Worm (Caenorhabditis elegans): ENCODE data around the gene C54H2.4.
A peak's percentile ranks its signal among the peaks of the same experiment; 100 is the strongest.

The C54H2.4 gene

DNA sequence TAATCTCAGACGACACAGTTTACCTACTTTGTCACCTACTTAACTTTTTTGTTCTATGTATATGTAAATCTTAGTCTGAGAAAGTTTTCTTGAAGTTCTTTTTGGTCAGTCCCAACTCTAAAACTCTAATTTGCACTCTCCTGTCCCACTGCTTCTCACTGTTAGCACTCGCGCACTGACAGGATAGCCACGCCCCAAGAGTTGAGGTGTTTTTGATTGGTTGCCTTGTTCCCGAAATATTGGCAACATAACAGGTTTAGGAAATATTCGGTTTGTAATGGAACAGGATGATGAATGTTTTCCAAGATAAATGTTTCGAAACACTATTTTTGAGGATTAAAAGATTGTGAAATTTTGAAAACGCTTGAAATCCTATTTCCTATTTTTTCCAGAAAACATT is 46.5 kb upstream of the C54H2.4 start:
- TF ChIP-seq mab-5 (tag; optimal IDR thresholded peaks at IDR 0.05), result no peak
- TF ChIP-seq mls-2 (tag; optimal IDR thresholded peaks at IDR 0.05), result no peak
- no peak for TF ChIP-seq ces-1 (GFP tag; optimal IDR thresholded peaks at IDR 0.05)
- TF ChIP-seq hlh-1 (tag; optimal IDR thresholded peaks at IDR 0.05), result no peak
- no peak for TF ChIP-seq nhr-28 (tag; optimal IDR thresholded peaks at IDR 0.05)
- TF ChIP-seq nhr-2 (tag; optimal IDR thresholded peaks at IDR 0.05), result no peak
- no peak for TF ChIP-seq nhr-237 (tag; optimal IDR thresholded peaks at IDR 0.05)
- TF ChIP-seq flh-1 (GFP tag; optimal IDR thresholded peaks at IDR 0.05), result no peak
- no peak for TF ChIP-seq drap-1 (GFP tag; optimal IDR thresholded peaks at IDR 0.05)
- no peak for TF ChIP-seq ceh-83 (GFP tag; optimal IDR thresholded peaks at IDR 0.05)
- TF ChIP-seq blmp-1 (tag; optimal IDR thresholded peaks at IDR 0.05), result no peak
- TF ChIP-seq sptf-1 (tag; optimal IDR thresholded peaks at IDR 0.05), result no peak
- TF ChIP-seq ceh-43 (GFP tag; optimal IDR thresholded peaks at IDR 0.05), result no peak
- no peak for TF ChIP-seq ham-2 (GFP tag; optimal IDR thresholded peaks at IDR 0.05)
- no peak for TF ChIP-seq nhr-76 (tag; optimal IDR thresholded peaks at IDR 0.05)
- no peak for TF ChIP-seq nhr-12 (tag; optimal IDR thresholded peaks at IDR 0.05)
- TF ChIP-seq mep-1 (tag; optimal IDR thresholded peaks at IDR 0.05), result no peak

DNA sequence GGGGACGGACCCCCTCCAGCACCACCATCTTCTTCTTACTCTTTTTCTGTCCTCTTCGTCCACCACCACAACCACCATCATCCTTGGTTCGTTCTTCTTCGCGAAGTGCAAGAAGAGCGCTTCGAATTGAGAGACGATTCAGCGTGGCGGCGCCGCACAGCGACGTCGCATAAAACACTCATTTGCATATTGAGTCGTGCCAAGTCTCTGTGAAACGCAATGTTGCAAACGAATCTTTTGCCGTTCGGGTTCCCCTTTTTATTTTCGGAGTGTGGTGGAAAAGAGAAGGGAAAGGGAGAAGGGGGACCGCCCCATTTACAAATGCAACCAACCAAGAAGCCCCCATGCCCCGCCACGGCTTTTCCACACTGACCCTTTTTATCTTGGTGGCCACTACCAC is 45.8 kb upstream of the C54H2.4 start:
- no peak for TF ChIP-seq nhr-237 (tag; optimal IDR thresholded peaks at IDR 0.05)
- TF ChIP-seq bed-3 (GFP tag; optimal IDR thresholded peaks at IDR 0.05), result no peak
- TF ChIP-seq ceh-43 (GFP tag; optimal IDR thresholded peaks at IDR 0.05), result no peak
- TF ChIP-seq sptf-1 (tag; optimal IDR thresholded peaks at IDR 0.05), result peak; percentile 14
- TF ChIP-seq blmp-1 (tag; optimal IDR thresholded peaks at IDR 0.05), result no peak
- TF ChIP-seq unc-39 (tag; optimal IDR thresholded peaks at IDR 0.05), result no peak
- TF ChIP-seq zip-8 (tag; optimal IDR thresholded peaks at IDR 0.05), result no peak
- no peak for TF ChIP-seq flh-1 (GFP tag; optimal IDR thresholded peaks at IDR 0.05)
- peak; percentile 73 for TF ChIP-seq mls-2 (tag; optimal IDR thresholded peaks at IDR 0.05)
- TF ChIP-seq ham-2 (GFP tag; optimal IDR thresholded peaks at IDR 0.05), result peak; percentile 13
- peak; percentile 24 for TF ChIP-seq ces-1 (GFP tag; optimal IDR thresholded peaks at IDR 0.05)
- no peak for TF ChIP-seq snpc-4 (tag; optimal IDR thresholded peaks at IDR 0.05)
- TF ChIP-seq elt-3 (tag; optimal IDR thresholded peaks at IDR 0.05), result no peak
- TF ChIP-seq nhr-76 (tag; optimal IDR thresholded peaks at IDR 0.05), result no peak
- TF ChIP-seq lin-13 (tag; optimal IDR thresholded peaks at IDR 0.05), result no peak
- no peak for TF ChIP-seq unc-62 (GFP tag; optimal IDR thresholded peaks at IDR 0.05)
- TF ChIP-seq mab-5 (tag; optimal IDR thresholded peaks at IDR 0.05), result no peak
- TF ChIP-seq sem-2 (GFP tag; optimal IDR thresholded peaks at IDR 0.05), result no peak
- no peak for TF ChIP-seq ztf-11 (tag; optimal IDR thresholded peaks at IDR 0.05)
- TF ChIP-seq unc-120 (tag; optimal IDR thresholded peaks at IDR 0.05; ENCODE audit: poor library complexity, severe bottlenecking), result peak; percentile 50
- no peak for TF ChIP-seq ceh-83 (GFP tag; optimal IDR thresholded peaks at IDR 0.05)
- no peak for TF ChIP-seq pha-4 (tag; optimal IDR thresholded peaks at IDR 0.05)
- peak; percentile 11 for TF ChIP-seq cnd-1 (tag; optimal IDR thresholded peaks at IDR 0.05)
- TF ChIP-seq M03D4.4 (tag; optimal IDR thresholded peaks at IDR 0.05), result peak; percentile 50
- TF ChIP-seq tbx-8 (GFP tag; optimal IDR thresholded peaks at IDR 0.05), result no peak
- TF ChIP-seq hlh-1 (tag; optimal IDR thresholded peaks at IDR 0.05), result no peak
- TF ChIP-seq lin-32 (GFP tag; optimal IDR thresholded peaks at IDR 0.05), result no peak
- no peak for TF ChIP-seq nhr-28 (tag; optimal IDR thresholded peaks at IDR 0.05)
- TF ChIP-seq nhr-2 (tag; optimal IDR thresholded peaks at IDR 0.05), result no peak
- no peak for TF ChIP-seq elt-1 (tag; optimal IDR thresholded peaks at IDR 0.05; ENCODE audit: borderline replicate concordance, insufficient read depth)
- TF ChIP-seq drap-1 (GFP tag; optimal IDR thresholded peaks at IDR 0.05), result peak; percentile 54
- no peak for TF ChIP-seq mep-1 (tag; optimal IDR thresholded peaks at IDR 0.05)
- no peak for TF ChIP-seq lsy-2 (tag; optimal IDR thresholded peaks at IDR 0.05)

DNA sequence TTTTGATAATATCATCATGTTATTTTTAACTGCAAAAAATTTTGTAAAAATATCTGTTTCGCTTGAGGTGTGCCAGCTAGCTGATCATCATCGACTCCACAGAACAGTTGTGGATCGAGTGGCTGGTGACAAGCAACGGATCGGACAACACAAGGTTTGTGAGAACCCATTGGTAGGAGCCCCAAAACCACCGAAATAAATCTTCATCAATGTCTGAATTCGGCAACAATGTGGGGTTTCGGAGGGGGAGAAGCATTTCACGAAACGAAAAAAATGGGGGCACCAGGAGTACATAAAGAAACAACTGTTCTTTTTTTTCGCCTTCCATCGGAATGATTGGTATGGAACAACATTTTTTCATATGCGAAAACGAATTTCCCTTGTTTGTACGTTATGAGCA is 44.8 kb upstream of the C54H2.4 start:
- TF ChIP-seq mep-1 (tag; optimal IDR thresholded peaks at IDR 0.05) (no peak), ceh-39 (tag; optimal IDR thresholded peaks at IDR 0.05) (no peak), mls-2 (tag; optimal IDR thresholded peaks at IDR 0.05) (no peak), blmp-1 (tag; optimal IDR thresholded peaks at IDR 0.05) (no peak), sem-2 (GFP tag; optimal IDR thresholded peaks at IDR 0.05) (no peak), hlh-1 (tag; optimal IDR thresholded peaks at IDR 0.05) (peak; percentile 49)

DNA sequence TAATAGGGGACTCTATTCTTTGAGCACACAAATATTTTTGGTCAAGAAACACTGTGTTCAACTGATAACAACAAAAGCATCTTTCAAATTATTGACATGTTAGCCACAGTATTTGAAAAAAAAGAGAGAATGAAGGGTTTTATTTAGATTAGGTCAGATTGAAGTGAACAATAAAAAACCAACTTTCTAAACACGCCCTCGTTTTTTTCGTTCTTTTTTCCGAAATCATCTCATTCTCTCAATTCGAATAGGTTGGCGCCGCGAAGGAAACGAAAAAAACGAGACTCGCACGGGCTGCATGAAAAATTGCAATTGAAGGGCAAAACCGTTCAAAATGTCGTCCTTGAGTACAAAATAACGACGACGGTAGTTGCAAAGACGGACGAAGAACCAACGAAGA is 43.8 kb upstream of the C54H2.4 start:
- TF ChIP-seq ztf-11 (tag; optimal IDR thresholded peaks at IDR 0.05), result no peak
- TF ChIP-seq zip-8 (tag; optimal IDR thresholded peaks at IDR 0.05), result no peak
- no peak for TF ChIP-seq drap-1 (GFP tag; optimal IDR thresholded peaks at IDR 0.05)
- TF ChIP-seq ceh-43 (GFP tag; optimal IDR thresholded peaks at IDR 0.05), result no peak
- TF ChIP-seq flh-1 (GFP tag; optimal IDR thresholded peaks at IDR 0.05), result no peak
- TF ChIP-seq mls-2 (tag; optimal IDR thresholded peaks at IDR 0.05), result no peak
- no peak for TF ChIP-seq ceh-83 (GFP tag; optimal IDR thresholded peaks at IDR 0.05)
- no peak for TF ChIP-seq pha-4 (tag; optimal IDR thresholded peaks at IDR 0.05)
- TF ChIP-seq unc-62 (GFP tag; optimal IDR thresholded peaks at IDR 0.05), result no peak
- TF ChIP-seq nhr-28 (tag; optimal IDR thresholded peaks at IDR 0.05), result no peak
- TF ChIP-seq unc-120 (tag; optimal IDR thresholded peaks at IDR 0.05; ENCODE audit: poor library complexity, severe bottlenecking), result no peak
- no peak for TF ChIP-seq elt-3 (tag; optimal IDR thresholded peaks at IDR 0.05)
- no peak for TF ChIP-seq sem-2 (GFP tag; optimal IDR thresholded peaks at IDR 0.05)
- TF ChIP-seq M03D4.4 (tag; optimal IDR thresholded peaks at IDR 0.05), result no peak
- TF ChIP-seq blmp-1 (tag; optimal IDR thresholded peaks at IDR 0.05), result no peak
- no peak for TF ChIP-seq elt-1 (tag; optimal IDR thresholded peaks at IDR 0.05; ENCODE audit: borderline replicate concordance, insufficient read depth)
- TF ChIP-seq mep-1 (tag; optimal IDR thresholded peaks at IDR 0.05), result no peak
- TF ChIP-seq ceh-39 (tag; optimal IDR thresholded peaks at IDR 0.05), result no peak

Measured in whole organism, mixed stage, embryonic.